Fruit fly (Drosophila melanogaster) whole organism, embryonic: ENCODE results near the gene meigo.

Experiments used
- Adf1 ChIP-seq: fragments of 200-800 bp; sonication (Bioruptor generic); IDR thresholded peaks from 2 replicates; pipeline ENCODE4 v1.3.6; 2022; ENCODE audit warnings: missing biosample characterization, missing genetic modification characterization
- Antp ChIP-seq: fragments of 200-800 bp; sonication (Bioruptor generic); optimal IDR thresholded peaks from 3 replicates; lab custom pipeline; 2016; ENCODE audit warnings: missing biosample characterization, missing genetic modification characterization
- Atf3 ChIP-seq: fragments of 200-800 bp; sonication (Bioruptor generic); optimal IDR thresholded peaks from 3 replicates; lab custom pipeline; 2016; ENCODE audit warnings: missing biosample characterization, missing genetic modification characterization
- CG10565 ChIP-seq: fragments of 200-800 bp; sonication (Bioruptor generic); optimal IDR thresholded peaks from 3 replicates; lab custom pipeline; 2016; ENCODE audit warnings: missing biosample characterization, mild to moderate bottlenecking, missing genetic modification characterization
- CG11247 ChIP-seq: fragments of 200-800 bp; sonication (Bioruptor generic); IDR thresholded peaks from 2 replicates; pipeline ENCODE4 v1.3.6; 2022; ENCODE audit warnings: missing biosample characterization, missing genetic modification characterization
- CG12236 ChIP-seq: fragments of 200-800 bp; sonication (Bioruptor generic); optimal IDR thresholded peaks from 2 replicates; lab custom pipeline; 2016; ENCODE audit warnings: missing biosample characterization, missing genetic modification characterization
- CG13894 ChIP-seq: fragments of 200-800 bp; sonication (Bioruptor generic); optimal IDR thresholded peaks from 3 replicates; lab custom pipeline; 2018; ENCODE audit warnings: missing biosample characterization, mild to moderate bottlenecking, missing genetic modification characterization, moderate library complexity
- CG15479 ChIP-seq: fragments of 200-800 bp; sonication (Bioruptor generic); optimal IDR thresholded peaks from 3 replicates; lab custom pipeline; 2019; ENCODE audit warnings: missing biosample characterization, mild to moderate bottlenecking, missing genetic modification characterization, moderate library complexity
- CG15514 ChIP-seq: fragments of 200-800 bp; sonication (Bioruptor generic); optimal IDR thresholded peaks from 3 replicates; lab custom pipeline; 2017; ENCODE audit warnings: missing biosample characterization, missing genetic modification characterization, mild to moderate bottlenecking, moderate library complexity, missing genetic modification reagents
- CG16813 ChIP-seq: fragments of 200-800 bp; sonication (Bioruptor generic); IDR thresholded peaks from 3 replicates; pipeline ENCODE4 v1.3.6; 2022; ENCODE audit warnings: missing biosample characterization, missing genetic modification characterization; ENCODE audit not compliant: partially characterized antibody
- CG17612 ChIP-seq: fragments of 200-800 bp; sonication (Bioruptor generic); IDR thresholded peaks from 2 replicates; pipeline ENCODE4 v1.3.6; 2022; ENCODE audit warnings: missing biosample characterization, missing genetic modification characterization
- CG18599 ChIP-seq: fragments of 200-800 bp; sonication (Bioruptor generic); optimal IDR thresholded peaks from 3 replicates; lab custom pipeline; 2017; ENCODE audit warnings: missing biosample characterization, missing genetic modification characterization, mild to moderate bottlenecking, moderate library complexity, missing genetic modification reagents
- CG2199 ChIP-seq: fragments of 200-800 bp; sonication (Bioruptor generic); IDR thresholded peaks from 3 replicates; pipeline ENCODE4 v1.3.6; 2022; ENCODE audit warnings: missing biosample characterization, missing genetic modification characterization
- CG31224 ChIP-seq: fragments of 200-800 bp; sonication (Bioruptor generic); IDR thresholded peaks from 2 replicates; pipeline ENCODE4 v1.3.6; 2022; ENCODE audit warnings: missing biosample characterization, missing genetic modification characterization
- CG33213 ChIP-seq: fragments of 200-800 bp; sonication (Bioruptor generic); optimal IDR thresholded peaks from 3 replicates; lab custom pipeline; 2016; ENCODE audit warnings: missing biosample characterization, missing genetic modification characterization
- CG3407 ChIP-seq: fragments of 200-800 bp; sonication (Bioruptor generic); optimal IDR thresholded peaks from 2 replicates; lab custom pipeline; 2018; ENCODE audit warnings: missing biosample characterization, mild to moderate bottlenecking, missing genetic modification characterization
- CG4282 ChIP-seq: fragments of 200-800 bp; sonication (Bioruptor generic); optimal IDR thresholded peaks from 2 replicates; lab custom pipeline; 2016; ENCODE audit warnings: missing biosample characterization, missing genetic modification characterization
- CG4820 ChIP-seq: fragments of 200-800 bp; sonication (Bioruptor generic); optimal IDR thresholded peaks from 3 replicates; lab custom pipeline; 2016; ENCODE audit warnings: missing biosample characterization, missing genetic modification characterization
- CG7357 ChIP-seq: fragments of 200-800 bp; sonication (Bioruptor generic); IDR thresholded peaks from 3 replicates; pipeline ENCODE4 v1.3.6; 2022; ENCODE audit warnings: missing biosample characterization, missing genetic modification characterization
- CG9797 ChIP-seq: fragments of 200-800 bp; sonication (Bioruptor generic); optimal IDR thresholded peaks from 3 replicates; lab custom pipeline; 2018; ENCODE audit warnings: missing biosample characterization, mild to moderate bottlenecking, missing genetic modification characterization
- CG9876 ChIP-seq: fragments of 200-800 bp; sonication (Bioruptor generic); optimal IDR thresholded peaks from 2 replicates; lab custom pipeline; 2016; ENCODE audit warnings: missing biosample characterization, missing genetic modification characterization
- CTCF ChIP-seq: fragments of 200-800 bp; sonication (Bioruptor generic); optimal IDR thresholded peaks from 2 replicates; lab custom pipeline; 2017; ENCODE audit warnings: missing biosample characterization, mild to moderate bottlenecking, missing genetic modification characterization, moderate library complexity
- CrebB ChIP-seq: fragments of 200-800 bp; sonication (Bioruptor generic); optimal IDR thresholded peaks from 3 replicates; lab custom pipeline; 2018; ENCODE audit warnings: missing biosample characterization, mild to moderate bottlenecking, missing genetic modification characterization
- HHEX ChIP-seq: fragments of 200-800 bp; sonication (Bioruptor generic); optimal IDR thresholded peaks from 3 replicates; lab custom pipeline; 2017; ENCODE audit warnings: missing biosample characterization, mild to moderate bottlenecking, missing genetic modification characterization, missing genetic modification reagents
- Lpt ChIP-seq: fragments of >200 bp; optimal IDR thresholded peaks from 2 replicates; lab custom pipeline; 2018; ENCODE audit warnings: missing biosample characterization, missing genetic modification characterization
- MESR4 ChIP-seq: fragments of 200-800 bp; sonication (Bioruptor generic); optimal IDR thresholded peaks from 2 replicates; lab custom pipeline; 2018; ENCODE audit warnings: missing biosample characterization, mild to moderate bottlenecking, missing genetic modification characterization, moderate library complexity
- Myb ChIP-seq: fragments of 200-800 bp; sonication (Bioruptor generic); optimal IDR thresholded peaks from 2 replicates; lab custom pipeline; 2016; ENCODE audit warnings: missing biosample characterization, missing genetic modification characterization
- NfI ChIP-seq: fragments of 200-800 bp; sonication (Bioruptor generic); optimal IDR thresholded peaks from 3 replicates; lab custom pipeline; 2018; ENCODE audit warnings: missing biosample characterization, mild to moderate bottlenecking, missing genetic modification characterization, moderate library complexity
- Optix ChIP-seq: fragments of 200-800 bp; sonication (Bioruptor generic); IDR thresholded peaks from 3 replicates; pipeline ENCODE4 v1.3.6; 2022; ENCODE audit warnings: missing biosample characterization, missing genetic modification characterization
- Sin3A ChIP-seq: fragments of >200 bp; optimal IDR thresholded peaks from 2 replicates; lab custom pipeline; 2018
- Sox102F ChIP-seq: fragments of 200-800 bp; sonication (Bioruptor generic); optimal IDR thresholded peaks from 2 replicates; lab custom pipeline; 2018; ENCODE audit warnings: missing biosample characterization, mild to moderate bottlenecking, missing genetic modification characterization, moderate library complexity
- Spps ChIP-seq: fragments of 200-800 bp; sonication (Bioruptor generic); optimal IDR thresholded peaks from 2 replicates; lab custom pipeline; 2018; ENCODE audit warnings: missing biosample characterization, mild to moderate bottlenecking, missing genetic modification characterization
- Trl ChIP-seq, 3 experiments: fragments of >200 bp in 2 of 3; fragments of 200-800 bp in 1 of 3; sonication (Bioruptor generic) in 1 of 3; optimal IDR thresholded peaks; 2 replicates in 1 of 3; 3 replicates in 2 of 3; lab custom pipeline; 2016 to 2017; ENCODE audit warnings: missing biosample characterization in 1 of 3, missing genetic modification characterization in 1 of 3
- bsh ChIP-seq, 2 experiments: fragments of 200-800 bp; sonication (Bioruptor generic); optimal IDR thresholded peaks; 2 replicates each; lab custom pipeline; 2017 to 2018; ENCODE audit warnings: mild to moderate bottlenecking in 2 of 2, missing biosample characterization in 2 of 2, missing genetic modification characterization in 2 of 2, moderate library complexity in 1 of 2
- chinmo ChIP-seq: fragments of 200-800 bp; sonication (Bioruptor generic); IDR thresholded peaks from 4 replicates; pipeline ENCODE4 v1.3.6; 2022; ENCODE audit warnings: missing biosample characterization, missing genetic modification characterization; ENCODE audit not compliant: partially characterized antibody
- corto ChIP-seq: fragments of 200-800 bp; sonication (Bioruptor generic); optimal IDR thresholded peaks from 2 replicates; lab custom pipeline; 2016; ENCODE audit warnings: missing biosample characterization, mild to moderate bottlenecking, missing genetic modification characterization, moderate library complexity
- dati ChIP-seq: fragments of 200-800 bp; sonication (Bioruptor generic); IDR thresholded peaks from 2 replicates; pipeline ENCODE4 v1.3.6; 2022; ENCODE audit warnings: missing biosample characterization, missing genetic modification characterization
- eve ChIP-seq, 2 experiments: fragments of >200 bp; optimal IDR thresholded peaks; 2 replicates each; lab custom pipeline; 2017; ENCODE audit warnings: missing biosample characterization in 2 of 2, missing genetic modification characterization in 2 of 2
- eyg ChIP-seq: fragments of 200-800 bp; sonication (Bioruptor generic); optimal IDR thresholded peaks from 3 replicates; lab custom pipeline; 2016; ENCODE audit warnings: missing biosample characterization, missing genetic modification characterization
- grau ChIP-seq: fragments of 200-800 bp; optimal IDR thresholded peaks from 3 replicates; lab custom pipeline; 2019; ENCODE audit warnings: missing biosample characterization, mild to moderate bottlenecking, missing genetic modification characterization, moderate library complexity
- h ChIP-seq: fragments of >200 bp; optimal IDR thresholded peaks from 2 replicates; lab custom pipeline; 2017
- kah ChIP-seq: fragments of 200-800 bp; sonication (Bioruptor generic); optimal IDR thresholded peaks from 2 replicates; lab custom pipeline; 2018; ENCODE audit warnings: missing biosample characterization, mild to moderate bottlenecking, missing genetic modification characterization
- nau ChIP-seq: fragments of 200-800 bp; sonication (Bioruptor generic); optimal IDR thresholded peaks from 3 replicates; lab custom pipeline; 2017; ENCODE audit warnings: missing biosample characterization, mild to moderate bottlenecking, missing genetic modification characterization, missing genetic modification reagents
- pzg ChIP-seq: fragments of 200-800 bp; sonication (Bioruptor generic); optimal IDR thresholded peaks from 3 replicates; lab custom pipeline; 2018; ENCODE audit warnings: missing biosample characterization, mild to moderate bottlenecking, missing genetic modification characterization, moderate library complexity
- run ChIP-seq: fragments of 200-800 bp; sonication (Bioruptor generic); optimal IDR thresholded peaks from 3 replicates; lab custom pipeline; 2018; ENCODE audit warnings: missing biosample characterization, mild to moderate bottlenecking, missing genetic modification characterization
- sima ChIP-seq: fragments of 200-800 bp; sonication (Bioruptor generic); optimal IDR thresholded peaks from 2 replicates; lab custom pipeline; 2016; ENCODE audit warnings: missing biosample characterization, missing genetic modification characterization
- slp2 ChIP-seq: fragments of 200-800 bp; sonication (Bioruptor generic); optimal IDR thresholded peaks from 2 replicates; lab custom pipeline; 2016; ENCODE audit warnings: missing biosample characterization, missing genetic modification characterization
- sna ChIP-seq: fragments of 200-800 bp; sonication (Bioruptor generic); IDR thresholded peaks from 2 replicates; pipeline ENCODE4 v1.3.6; 2022; ENCODE audit warnings: missing biosample characterization, missing genetic modification characterization; ENCODE audit not compliant: partially characterized antibody
- sob ChIP-seq: fragments of 200-800 bp; sonication (Bioruptor generic); IDR thresholded peaks from 2 replicates; pipeline ENCODE4 v1.3.6; 2022; ENCODE audit warnings: missing biosample characterization, missing genetic modification characterization
- unpg ChIP-seq: fragments of 200-800 bp; sonication (Bioruptor generic); optimal IDR thresholded peaks from 3 replicates; lab custom pipeline; 2018; ENCODE audit warnings: missing biosample characterization, mild to moderate bottlenecking, missing genetic modification characterization, moderate library complexity
- wek ChIP-seq: fragments of 200-800 bp; sonication (Bioruptor generic); optimal IDR thresholded peaks from 3 replicates; lab custom pipeline; 2018; ENCODE audit warnings: missing biosample characterization, mild to moderate bottlenecking, missing genetic modification characterization, moderate library complexity
- zf30C ChIP-seq: fragments of 200-800 bp; sonication (Bioruptor generic); optimal IDR thresholded peaks from 3 replicates; lab custom pipeline; 2018; ENCODE audit warnings: missing biosample characterization, mild to moderate bottlenecking, missing genetic modification characterization

Gene meigo

dm6 chr3R:21111046-21111480, 27.0 kb upstream of the meigo start, which contains the start of gene Rab11 (continued):
- TF ChIP-seq MESR4 (GFP tag; lab: Kevin White, UChicago) (no peak), CG15514 (peak; percentile 58), slp2 (GFP tag; lab: Kevin White, UChicago) (no peak), bsh (GFP tag; optimal IDR thresholded peaks at IDR 0.05; lab: Kevin White, UChicago) (peak in 1 of 2 experiments; percentile 4), HHEX (GFP tag; lab: Kevin White, UChicago) (no peak), CG9876 (GFP tag; lab: Kevin White, UChicago) (no peak), CG17612 (GFP tag; lab: Robert Waterston, UW) (no peak), Antp (GFP tag; lab: Kevin White, UChicago) (peak; percentile 4), unpg (GFP tag; lab: Kevin White, UChicago) (peak; percentile 2), CG4820 (GFP tag; lab: Kevin White, UChicago) (peak; percentile 80), sob (GFP tag; lab: Robert Waterston, UW) (peak; percentile 37; the same call in 1 of the 2 replicates), nau (GFP tag; lab: Kevin White, UChicago) (no peak), dati (GFP tag; lab: Robert Waterston, UW) (no peak), eve (GFP tag; optimal IDR thresholded peaks at IDR 0.05; lab: Kevin White, UChicago) (no peak), kah (no peak), NfI (GFP tag; lab: Kevin White, UChicago) (peak; percentile 47), CG4282 (no peak), Lpt (GFP tag; lab: Kevin White, UChicago) (no peak), CrebB (tag; lab: Kevin White, UChicago) (no peak), CG18599 (GFP tag; lab: Kevin White, UChicago) (peak; percentile 54), CG15479 (GFP tag; lab: Kevin White, UChicago) (no peak), pzg (peak; percentile 58), CG10565 (GFP tag; lab: Kevin White, UChicago) (no peak), CG2199 (GFP tag; lab: Robert Waterston, UW) (no peak), Sin3A (lab: Kevin White, UChicago) (peak; percentile 23), sima (no peak), h (lab: Kevin White, UChicago) (no peak), CG13894 (peak; percentile 52), CG9797 (peak; percentile 17), CG16813 (peak; percentile 91), CG7357 (no peak), CG11247 (GFP tag; lab: Robert Waterston, UW) (0 out of 2 replicates have a peak, but pooled peaks have one; percentile 26), CTCF (GFP tag; lab: Kevin White, UChicago) (no peak), Atf3 (GFP tag; lab: Kevin White, UChicago) (no peak), chinmo (GFP tag; lab: Robert Waterston, UW) (peak; percentile 61; the same call in 3 of the 4 replicates), Optix (no peak), Adf1 (no peak), CG33213 (GFP tag; lab: Kevin White, UChicago) (peak; percentile 2), eyg (GFP tag; lab: Kevin White, UChicago) (no peak), run (no peak), CG12236 (GFP tag; lab: Kevin White, UChicago) (no peak), grau (peak; percentile 61), sna (GFP tag; lab: Robert Waterston, UW) (peak; percentile 83), CG31224 (GFP tag; lab: Robert Waterston, UW) (no peak), CG3407 (no peak), zf30C (GFP tag; lab: Kevin White, UChicago) (no peak), Myb (no peak), corto (GFP tag; lab: Kevin White, UChicago) (peak; percentile 24), Spps (tag; lab: Kevin White, UChicago) (no peak), wek (no peak), Sox102F (GFP tag; lab: Kevin White, UChicago) (peak; percentile 47), Trl (optimal IDR thresholded peaks at IDR 0.05; lab: Kevin White, UChicago) (no peak), Trl (GFP tag; optimal IDR thresholded peaks at IDR 0.05; lab: Kevin White, UChicago) (no peak)
